Worm (Caenorhabditis elegans) whole organism, early embryonic: Measurements from ENCODE around the gene srr-9.

Source experiments
- B0310.2 ChIP-seq: sonication (generic microtip); optimal IDR thresholded peaks from 2 replicates; lab custom pipeline; 2016; ENCODE audit warnings: mild to moderate bottlenecking, missing genetic modification characterization, missing compliant biosample characterization
- F13C5.2 ChIP-seq: sonication (generic microtip); optimal IDR thresholded peaks from 2 replicates; lab custom pipeline; 2017; ENCODE audit warnings: mild to moderate bottlenecking, missing genetic modification characterization, inconsistent platforms, missing compliant biosample characterization
- aly-1 ChIP-seq: sonication (generic microtip); optimal IDR thresholded peaks from 2 replicates; lab custom pipeline; 2016; ENCODE audit warnings: missing genetic modification characterization, missing compliant biosample characterization
- ama-1 ChIP-seq: fragments of 150-350 bp; optimal IDR thresholded peaks from 2 replicates; lab custom pipeline; 2014
- ceh-13 ChIP-seq: fragments of 200-800 bp; sonication (Bioruptor generic); optimal IDR thresholded peaks from 2 replicates; lab custom pipeline; 2018; ENCODE audit warnings: mild to moderate bottlenecking, missing genetic modification characterization, missing compliant biosample characterization
- ceh-36 ChIP-seq: sonication (generic microtip); optimal IDR thresholded peaks from 2 replicates; lab custom pipeline; 2016; ENCODE audit warnings: missing genetic modification characterization, inconsistent platforms, missing compliant biosample characterization
- ets-7 ChIP-seq: sonication (generic microtip); optimal IDR thresholded peaks from 2 replicates; lab custom pipeline; 2016; ENCODE audit warnings: missing genotype, missing genetic modification characterization, missing compliant biosample characterization
- flt-1 ChIP-seq: fragments of 200-800 bp; sonication (Bioruptor generic); IDR thresholded peaks from 2 replicates; pipeline ENCODE4 v1.3.6; 2022; ENCODE audit warnings: missing genetic modification characterization, missing compliant biosample characterization
- hmbx-1 ChIP-seq: sonication (generic microtip); optimal IDR thresholded peaks from 2 replicates; lab custom pipeline; 2016; ENCODE audit warnings: mild to moderate bottlenecking, missing genetic modification characterization, missing compliant biosample characterization
- hmg-4 ChIP-seq: fragments of 200-800 bp; sonication (Bioruptor generic); optimal IDR thresholded peaks from 2 replicates; lab custom pipeline; 2018; ENCODE audit warnings: mild to moderate bottlenecking, missing genetic modification characterization, missing compliant biosample characterization
- hnd-1 ChIP-seq: sonication (generic microtip); optimal IDR thresholded peaks from 2 replicates; lab custom pipeline; 2016; ENCODE audit warnings: missing genetic modification characterization, missing compliant biosample characterization
- pes-1 ChIP-seq: fragments of 200-800 bp; sonication (Bioruptor generic); IDR thresholded peaks from 2 replicates; pipeline ENCODE4 v1.3.6; 2022; ENCODE audit warnings: missing genetic modification reagents, missing genetic modification characterization, missing compliant biosample characterization
- scrt-1 ChIP-seq: fragments of 200-800 bp; sonication (Bioruptor generic); IDR thresholded peaks from 2 replicates; pipeline ENCODE4 v1.3.6; 2022; ENCODE audit warnings: missing genetic modification characterization, missing compliant biosample characterization
- sea-1 ChIP-seq: fragments of 200-800 bp; sonication (Bioruptor generic); conservative IDR thresholded peaks from 2 replicates; pipeline ENCODE4 v1.3.6; 2022; ENCODE audit warnings: missing genetic modification characterization, missing compliant biosample characterization
- tbx-11 ChIP-seq: fragments of 200-800 bp; sonication (Bioruptor generic); IDR thresholded peaks from 2 replicates; pipeline ENCODE4 v1.3.6; 2022; ENCODE audit warnings: missing genetic modification characterization, missing compliant biosample characterization
- tbx-37 ChIP-seq: fragments of 200-800 bp; sonication (Bioruptor generic); conservative IDR thresholded peaks from 2 replicates; pipeline ENCODE4 v1.3.6; 2022; ENCODE audit warnings: missing genetic modification reagents, missing genetic modification characterization, missing compliant biosample characterization
- tra-4 ChIP-seq: sonication (generic microtip); optimal IDR thresholded peaks from 2 replicates; lab custom pipeline; 2017; ENCODE audit warnings: missing genetic modification characterization, missing compliant biosample characterization

Gene srr-9

DNA sequence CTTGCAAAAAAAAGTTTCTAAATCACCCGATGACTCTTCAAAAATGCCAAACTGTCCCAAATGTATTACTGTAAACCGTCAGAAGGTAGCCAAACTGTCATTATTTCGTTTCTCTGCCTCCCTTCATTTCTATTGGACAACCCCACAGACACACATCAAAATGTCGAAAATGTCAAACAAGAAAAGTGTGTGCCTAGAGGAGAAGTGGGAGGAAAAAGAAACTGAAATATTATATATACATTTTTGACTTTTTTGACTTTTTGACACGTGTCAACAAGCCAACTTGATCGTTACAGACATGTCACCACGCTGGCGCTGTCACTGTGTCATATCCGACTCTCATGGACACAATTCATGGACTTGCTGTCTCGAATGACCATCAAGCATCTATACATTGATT is 11.9 kb downstream of the srr-9 start:
- TF ChIP-seq hmbx-1 (no peak), ceh-13 (GFP tag; lab: Kevin White, UChicago) (no peak)

- TF ChIP-seq tra-4 (no peak), hmbx-1 (no peak), hmg-4 (GFP tag; lab: Kevin White, UChicago) (no peak), pes-1 (GFP tag; lab: Robert Waterston, UW) (no peak), aly-1 (tag; lab: Kevin White, UChicago) (no peak), ama-1 (no peak), F13C5.2 (tag; lab: Kevin White, UChicago) (no peak), hnd-1 (tag; lab: Kevin White, UChicago) (no peak), B0310.2 (tag; lab: Kevin White, UChicago) (no peak), flt-1 (no peak), tbx-11 (GFP tag; lab: Robert Waterston, UW) (no peak), ceh-36 (tag; lab: Kevin White, UChicago) (no peak), tbx-37 (no peak), ets-7 (no peak), sea-1 (GFP tag; lab: Robert Waterston, UW) (no peak), ceh-13 (GFP tag; lab: Kevin White, UChicago) (no peak), scrt-1 (GFP tag; lab: Robert Waterston, UW) (no peak)
Measured at ce11 chrV:7754557-7754956, 16.7 kb downstream of the srr-9 start, which contains the start of gene T05B11.4. TSS of gene T05B11.4 (minus strand) at chrV:7754657.

DNA sequence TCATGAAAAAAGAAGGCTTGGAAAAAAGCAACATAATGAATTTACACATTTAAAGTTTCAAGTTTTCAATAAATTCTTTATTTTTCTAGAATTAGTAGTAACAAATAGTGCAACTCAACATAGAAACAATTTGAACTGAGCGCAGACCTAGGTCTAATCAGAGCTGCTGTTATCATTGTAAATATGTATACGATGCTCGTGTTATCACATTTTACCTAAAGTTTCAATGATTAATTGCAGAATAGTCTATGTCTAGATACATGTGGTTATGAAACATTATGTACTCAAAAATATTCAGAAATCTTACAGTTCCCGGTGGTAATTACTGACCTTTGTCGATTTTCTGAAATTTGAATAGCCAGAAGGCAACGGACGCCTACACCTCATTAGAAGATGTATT is 18.2 kb downstream of the srr-9 start:
- TF ChIP-seq tbx-11 (GFP tag; lab: Robert Waterston, UW), result no peak
- TF ChIP-seq tbx-37, result no peak
- no peak for TF ChIP-seq tra-4
- no peak for TF ChIP-seq hnd-1 (tag; lab: Kevin White, UChicago)
- TF ChIP-seq aly-1 (tag; lab: Kevin White, UChicago), result no peak
- TF ChIP-seq ceh-36 (tag; lab: Kevin White, UChicago), result no peak
- TF ChIP-seq pes-1 (GFP tag; lab: Robert Waterston, UW), result no peak
- TF ChIP-seq ets-7, result no peak
- TF ChIP-seq sea-1 (GFP tag; lab: Robert Waterston, UW), result no peak

ce11 chrV:7759270-7759669 is 21.5 kb downstream of the srr-9 start:
- TF ChIP-seq tra-4 (no peak), F13C5.2 (tag; lab: Kevin White, UChicago) (no peak), ets-7 (no peak), ama-1 (no peak), hnd-1 (tag; lab: Kevin White, UChicago) (no peak), pes-1 (GFP tag; lab: Robert Waterston, UW) (no peak), ceh-36 (tag; lab: Kevin White, UChicago) (no peak), aly-1 (tag; lab: Kevin White, UChicago) (no peak), scrt-1 (GFP tag; lab: Robert Waterston, UW) (no peak), tbx-37 (no peak), tbx-11 (GFP tag; lab: Robert Waterston, UW) (no peak), B0310.2 (tag; lab: Kevin White, UChicago) (no peak), flt-1 (no peak), ceh-13 (GFP tag; lab: Kevin White, UChicago) (no peak), sea-1 (GFP tag; lab: Robert Waterston, UW) (no peak), hmg-4 (GFP tag; lab: Kevin White, UChicago) (no peak)

DNA sequence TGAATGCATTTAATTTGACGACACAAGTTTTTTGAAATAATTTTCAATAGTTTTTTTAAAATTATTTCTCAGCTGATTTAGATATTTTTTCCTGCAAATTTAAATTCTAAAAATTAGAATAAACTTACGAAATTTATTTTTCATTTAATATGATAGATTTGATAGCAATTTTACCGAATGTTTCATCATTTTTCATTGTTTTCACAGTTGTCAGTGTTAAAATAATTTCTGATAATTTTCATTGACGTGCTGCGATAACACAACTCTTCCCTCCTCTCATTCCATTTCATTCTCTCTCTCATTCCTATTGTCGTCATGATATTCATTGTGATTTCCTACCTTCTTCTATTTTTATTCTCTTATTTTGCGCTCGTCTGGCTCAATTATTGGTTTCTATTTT is 22.4 kb downstream of the srr-9 start, which contains the start of gene hint-3:
Gene hint-3 (plus strand): TSS at position 301 of the 400 bp plus-strand sequence.
- TF ChIP-seq B0310.2 (tag; lab: Kevin White, UChicago), result no peak
- TF ChIP-seq tbx-11 (GFP tag; lab: Robert Waterston, UW), result no peak
- TF ChIP-seq aly-1 (tag; lab: Kevin White, UChicago), result no peak
- TF ChIP-seq hmbx-1, result no peak
- no peak for TF ChIP-seq flt-1
- no peak for TF ChIP-seq hmg-4 (GFP tag; lab: Kevin White, UChicago)
- TF ChIP-seq ama-1, result no peak
- no peak for TF ChIP-seq tbx-37

- no peak for TF ChIP-seq ets-7
Measured at ce11 chrV:7761906-7762305, 24.1 kb downstream of the srr-9 start.

DNA sequence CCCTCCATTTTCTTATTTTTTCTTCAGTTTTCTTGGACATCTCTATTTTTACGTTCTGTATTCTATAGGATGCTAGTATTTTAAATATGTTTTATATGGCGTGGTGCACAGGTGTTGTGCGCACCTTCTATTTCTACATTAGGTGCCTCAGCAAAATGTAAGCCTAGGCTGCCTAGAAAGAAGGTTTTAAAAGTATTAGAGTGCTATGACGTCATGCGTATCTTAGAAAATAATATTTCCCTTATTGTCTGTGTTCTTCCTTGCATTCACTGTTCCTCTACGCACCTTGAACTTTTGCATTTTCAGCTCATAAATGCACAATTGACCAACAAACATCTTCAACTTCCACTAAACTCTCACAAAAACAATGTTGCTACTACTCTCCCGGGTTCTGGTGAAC is 33.2 kb downstream of the srr-9 start, which contains the start of gene frpr-3:
Gene frpr-3 (plus strand): TSS at position 301 of the 400 bp plus-strand sequence.
- no peak for TF ChIP-seq sea-1 (GFP tag; lab: Robert Waterston, UW)
- no peak for TF ChIP-seq hmg-4 (GFP tag; lab: Kevin White, UChicago)
- TF ChIP-seq aly-1 (tag; lab: Kevin White, UChicago), result no peak
- no peak for TF ChIP-seq F13C5.2 (tag; lab: Kevin White, UChicago)
- no peak for TF ChIP-seq tbx-11 (GFP tag; lab: Robert Waterston, UW)
- TF ChIP-seq ceh-13 (GFP tag; lab: Kevin White, UChicago), result no peak
- no peak for TF ChIP-seq pes-1 (GFP tag; lab: Robert Waterston, UW)
- TF ChIP-seq ceh-36 (tag; lab: Kevin White, UChicago), result no peak
- no peak for TF ChIP-seq ets-7

ce11 chrV:7773647-7774046 is 35.8 kb downstream of the srr-9 start:
- TF ChIP-seq hmg-4 (GFP tag; lab: Kevin White, UChicago) (no peak), ama-1 (no peak), hmbx-1 (no peak), hnd-1 (tag; lab: Kevin White, UChicago) (no peak), tbx-11 (GFP tag; lab: Robert Waterston, UW) (no peak), tbx-37 (no peak), sea-1 (GFP tag; lab: Robert Waterston, UW) (no peak), F13C5.2 (tag; lab: Kevin White, UChicago) (no peak), scrt-1 (GFP tag; lab: Robert Waterston, UW) (no peak), B0310.2 (tag; lab: Kevin White, UChicago) (no peak)
